Worm (Caenorhabditis elegans) whole organism, late embryonic: ENCODE measurements around the gene sago-1.

Experiments used
- C38D4.7 ChIP-seq: fragments of 200-800 bp; sonication (Bioruptor generic); optimal IDR thresholded peaks from 2 replicates; lab custom pipeline; 2018; ENCODE audit warnings: mild to moderate bottlenecking, missing genetic modification characterization, moderate library complexity, missing compliant biosample characterization
- F13H6.1 ChIP-seq: sonication (generic microtip); optimal IDR thresholded peaks from 2 replicates; lab custom pipeline; 2016; ENCODE audit warnings: missing genetic modification characterization, missing compliant biosample characterization
- K02D7.2 ChIP-seq: sonication (generic microtip); optimal IDR thresholded peaks from 2 replicates; lab custom pipeline; 2017; ENCODE audit warnings: mild to moderate bottlenecking, missing genetic modification characterization, missing compliant biosample characterization
- K09A11.1 ChIP-seq: sonication (generic microtip); optimal IDR thresholded peaks from 2 replicates; lab custom pipeline; 2017; ENCODE audit warnings: antibody characterized with exemption, mild to moderate bottlenecking, missing genetic modification characterization, missing compliant biosample characterization; ENCODE audit not compliant: insufficient read depth
- Y22D7AL.16 ChIP-seq: sonication (generic microtip); optimal IDR thresholded peaks from 2 replicates; lab custom pipeline; 2016; ENCODE audit warnings: missing genetic modification characterization, missing compliant biosample characterization
- ceh-14 ChIP-seq: sonication (generic microtip); optimal IDR thresholded peaks from 2 replicates; lab custom pipeline; 2016; ENCODE audit warnings: missing genotype, missing genetic modification characterization, missing compliant biosample characterization
- ceh-19 ChIP-seq: fragments of 200-800 bp; sonication (Bioruptor generic); optimal IDR thresholded peaks from 2 replicates; lab custom pipeline; 2018; ENCODE audit warnings: mild to moderate bottlenecking, missing genetic modification characterization, missing compliant biosample characterization
- ceh-22 ChIP-seq: sonication (generic microtip); optimal IDR thresholded peaks from 2 replicates; lab custom pipeline; 2017; ENCODE audit warnings: missing biosample characterization, missing genetic modification characterization
- ceh-24 ChIP-seq: sonication (generic microtip); optimal IDR thresholded peaks from 2 replicates; lab custom pipeline; 2016; ENCODE audit warnings: mild to moderate bottlenecking, missing genetic modification characterization, missing compliant biosample characterization
- ceh-34 ChIP-seq: sonication (generic microtip); optimal IDR thresholded peaks from 2 replicates; lab custom pipeline; 2016; ENCODE audit warnings: mild to moderate bottlenecking, missing genetic modification characterization, missing compliant biosample characterization
- ceh-48 ChIP-seq: sonication (generic microtip); optimal IDR thresholded peaks from 2 replicates; lab custom pipeline; 2016; ENCODE audit warnings: missing genetic modification characterization, inconsistent platforms, missing compliant biosample characterization
- ceh-6 ChIP-seq: fragments of 200-800 bp; sonication (Bioruptor generic); optimal IDR thresholded peaks from 2 replicates; lab custom pipeline; 2018; ENCODE audit warnings: mild to moderate bottlenecking, missing genetic modification characterization, missing compliant biosample characterization
- ceh-9 ChIP-seq: sonication (generic microtip); optimal IDR thresholded peaks from 2 replicates; lab custom pipeline; 2016; ENCODE audit warnings: mild to moderate bottlenecking, missing genetic modification characterization, inconsistent platforms, missing compliant biosample characterization
- dmd-4 ChIP-seq: sonication (generic microtip); optimal IDR thresholded peaks from 2 replicates; lab custom pipeline; 2016; ENCODE audit warnings: borderline replicate concordance, missing genetic modification characterization, missing compliant biosample characterization
- elt-2 ChIP-seq: sonication (generic microtip); optimal IDR thresholded peaks from 2 replicates; lab custom pipeline; 2016; ENCODE audit warnings: missing genetic modification reagents, missing genetic modification characterization, missing compliant biosample characterization
- elt-4 ChIP-seq: sonication (generic microtip); optimal IDR thresholded peaks from 2 replicates; lab custom pipeline; 2016; ENCODE audit warnings: missing genetic modification characterization, missing compliant biosample characterization
- fax-1 ChIP-seq: sonication (generic microtip); optimal IDR thresholded peaks from 2 replicates; lab custom pipeline; 2016; ENCODE audit warnings: missing genotype, missing genetic modification characterization, missing compliant biosample characterization
- fkh-10 ChIP-seq: fragments of 150-350 bp; optimal IDR thresholded peaks from 2 replicates; lab custom pipeline; 2014; ENCODE audit warnings: missing biosample characterization, missing genetic modification reagents, missing genetic modification characterization
- gmeb-2 ChIP-seq: sonication (generic microtip); optimal IDR thresholded peaks from 2 replicates; lab custom pipeline; 2016; ENCODE audit warnings: missing genetic modification characterization, inconsistent platforms, missing compliant biosample characterization
- hlh-13 ChIP-seq: fragments of 200-800 bp; sonication (Bioruptor generic); optimal IDR thresholded peaks from 2 replicates; lab custom pipeline; 2018; ENCODE audit warnings: mild to moderate bottlenecking, missing genetic modification characterization, missing compliant biosample characterization
- hlh-15 ChIP-seq: sonication (generic microtip); optimal IDR thresholded peaks from 2 replicates; lab custom pipeline; 2016; ENCODE audit warnings: missing genetic modification characterization, missing compliant biosample characterization
- hlh-30 ChIP-seq: sonication (generic microtip); optimal IDR thresholded peaks from 2 replicates; lab custom pipeline; 2017; ENCODE audit warnings: antibody characterized with exemption, missing genetic modification characterization, missing compliant biosample characterization; ENCODE audit not compliant: insufficient read depth
- hlh-6 ChIP-seq: sonication (generic microtip); optimal IDR thresholded peaks from 2 replicates; lab custom pipeline; 2016; ENCODE audit warnings: missing genotype, missing genetic modification characterization, missing compliant biosample characterization
- hlh-8 ChIP-seq: sonication (generic microtip); optimal IDR thresholded peaks from 2 replicates; lab custom pipeline; 2016; ENCODE audit warnings: missing genotype, missing genetic modification characterization, missing compliant biosample characterization
- lin-11 ChIP-seq: fragments of 200-800 bp; sonication (Bioruptor generic); optimal IDR thresholded peaks from 2 replicates; lab custom pipeline; 2018; ENCODE audit warnings: mild to moderate bottlenecking, missing genetic modification characterization, missing compliant biosample characterization
- mec-3 ChIP-seq: sonication (generic microtip); optimal IDR thresholded peaks from 2 replicates; lab custom pipeline; 2016; ENCODE audit warnings: borderline replicate concordance, missing genetic modification characterization, missing compliant biosample characterization
- nfya-1 ChIP-seq: sonication (generic microtip); optimal IDR thresholded peaks from 2 replicates; lab custom pipeline; 2017; ENCODE audit warnings: missing genetic modification characterization, mild to moderate bottlenecking, missing compliant biosample characterization, antibody characterized with exemption, moderate library complexity
- nhr-232 ChIP-seq: sonication (generic microtip); optimal IDR thresholded peaks from 2 replicates; lab custom pipeline; 2016; ENCODE audit warnings: missing genetic modification characterization, missing compliant biosample characterization
- npax-4 ChIP-seq: sonication (generic microtip); optimal IDR thresholded peaks from 2 replicates; lab custom pipeline; 2016; ENCODE audit warnings: missing genetic modification characterization, missing compliant biosample characterization
- pax-1 ChIP-seq: fragments of 150-350 bp; optimal IDR thresholded peaks from 2 replicates; lab custom pipeline; 2014; ENCODE audit warnings: missing biosample characterization, missing genetic modification characterization
- pqm-1 ChIP-seq: sonication (generic microtip); optimal IDR thresholded peaks from 2 replicates; lab custom pipeline; 2016; ENCODE audit warnings: missing genetic modification characterization, missing compliant biosample characterization
- ref-2 ChIP-seq: sonication (generic microtip); optimal IDR thresholded peaks from 2 replicates; lab custom pipeline; 2016; ENCODE audit warnings: missing genetic modification characterization, missing compliant biosample characterization
- sdc-2 ChIP-seq: sonication (generic microtip); optimal IDR thresholded peaks from 2 replicates; lab custom pipeline; 2016; ENCODE audit warnings: missing genotype, missing genetic modification characterization, missing compliant biosample characterization
- sox-2 ChIP-seq: fragments of 200-800 bp; sonication (Bioruptor generic); IDR thresholded peaks from 2 replicates; pipeline ENCODE4 v1.3.6; 2022; ENCODE audit warnings: missing genetic modification reagents, missing genetic modification characterization, missing compliant biosample characterization
- sox-4 ChIP-seq: sonication (generic microtip); optimal IDR thresholded peaks from 2 replicates; lab custom pipeline; 2017; ENCODE audit warnings: mild to moderate bottlenecking, missing genetic modification characterization, inconsistent platforms, missing compliant biosample characterization
- syd-9 ChIP-seq: sonication (generic microtip); optimal IDR thresholded peaks from 2 replicates; lab custom pipeline; 2016; ENCODE audit warnings: mild to moderate bottlenecking, missing genetic modification characterization, moderate library complexity, missing compliant biosample characterization
- tbx-7 ChIP-seq: sonication (generic microtip); optimal IDR thresholded peaks from 2 replicates; lab custom pipeline; 2016; ENCODE audit warnings: missing genotype, missing genetic modification characterization, missing compliant biosample characterization
- ttx-3 ChIP-seq: sonication (generic microtip); optimal IDR thresholded peaks from 2 replicates; lab custom pipeline; 2016; ENCODE audit warnings: missing genetic modification reagents, missing genetic modification characterization, missing compliant biosample characterization
- unc-3 ChIP-seq, 2 experiments: fragments of 200-800 bp in 1 of 2; sonication (Bioruptor generic) in 1 of 2; sonication (generic microtip) in 1 of 2; conservative IDR thresholded peaks in 1 of 2; optimal IDR thresholded peaks in 1 of 2; 2 replicates each; pipeline versions ENCODE4 v1.3.6 to Lab custom; 2016 to 2022; ENCODE audit warnings: missing compliant biosample characterization in 2 of 2, missing genetic modification characterization in 2 of 2, missing genetic modification reagents in 1 of 2
- unc-42 ChIP-seq: sonication (generic microtip); optimal IDR thresholded peaks from 2 replicates; lab custom pipeline; 2016; ENCODE audit warnings: missing genotype, missing genetic modification characterization, missing compliant biosample characterization
- unc-55 ChIP-seq: sonication (generic microtip); optimal IDR thresholded peaks from 2 replicates; lab custom pipeline; 2017; ENCODE audit warnings: missing biosample characterization, missing genetic modification reagents, missing genetic modification characterization
- unc-86 ChIP-seq: sonication (generic microtip); optimal IDR thresholded peaks from 2 replicates; lab custom pipeline; 2016; ENCODE audit warnings: missing genetic modification characterization, missing compliant biosample characterization
- ztf-16 ChIP-seq: sonication (generic microtip); optimal IDR thresholded peaks from 2 replicates; lab custom pipeline; 2017; ENCODE audit warnings: missing genetic modification characterization, missing compliant biosample characterization

Gene sago-1

DNA sequence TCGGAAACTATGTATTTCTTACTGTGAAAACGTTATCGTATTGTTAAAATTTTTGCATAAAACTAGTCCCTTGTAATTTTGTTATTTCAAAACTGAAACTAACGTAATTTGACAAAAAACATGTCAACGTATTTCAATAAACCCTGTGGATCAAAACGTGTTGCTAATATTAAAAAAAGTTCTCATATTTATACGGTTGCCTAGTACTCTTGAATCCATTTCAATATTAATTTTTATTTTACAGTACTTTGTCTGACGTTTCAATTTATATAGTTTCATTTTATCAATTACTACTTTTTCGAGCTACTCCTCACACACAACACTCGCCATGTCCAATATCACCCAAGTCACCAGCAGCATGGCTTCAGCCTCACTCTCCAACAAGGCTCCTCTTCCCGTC is at the start of gene sago-1:
sago-1 (plus strand) TSS at position 301 of the 400 bp plus-strand sequence.
- no peak for TF ChIP-seq ceh-48
- TF ChIP-seq F13H6.1 (tag; lab: Kevin White, UChicago) = no peak
- no peak for TF ChIP-seq tbx-7
- no peak for TF ChIP-seq elt-2 (tag; lab: Kevin White, UChicago)
- TF ChIP-seq hlh-15 = no peak
- no peak for TF ChIP-seq ceh-19 (GFP tag; lab: Kevin White, UChicago)
- TF ChIP-seq elt-4 (tag; lab: Kevin White, UChicago) = no peak
- no peak for TF ChIP-seq K02D7.2 (tag; lab: Kevin White, UChicago)
- no peak for TF ChIP-seq dmd-4 (tag; lab: Kevin White, UChicago)
- TF ChIP-seq fkh-10 (GFP tag; lab: Kevin White, UChicago) = no peak

DNA sequence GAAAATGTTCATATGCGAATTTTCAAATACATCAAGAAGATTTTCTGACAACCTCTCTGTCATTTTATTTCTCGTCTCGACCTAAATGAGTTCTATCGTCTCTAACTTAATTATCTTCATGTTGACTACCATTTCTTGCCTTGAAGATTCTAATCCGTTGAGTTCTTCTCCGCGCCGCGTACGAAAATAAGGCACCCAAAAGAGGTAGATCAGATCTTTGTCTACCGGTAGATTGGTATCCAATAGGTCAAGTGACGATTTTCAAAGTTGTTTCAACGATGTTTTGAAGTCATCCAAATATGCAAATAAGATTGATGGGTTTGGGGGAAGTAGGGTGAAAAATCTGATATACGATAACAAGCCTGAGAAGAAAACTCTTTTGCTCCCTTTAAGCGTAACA is 49.6 kb upstream of the sago-1 start:
- TF ChIP-seq nhr-232 (tag; lab: Kevin White, UChicago) (no peak), hlh-15 (no peak), syd-9 (tag; lab: Kevin White, UChicago) (no peak), unc-3 (GFP tag; conservative IDR thresholded peaks at IDR 0.05; lab: Robert Waterston, UW) (no peak), unc-3 (tag; optimal IDR thresholded peaks at IDR 0.05; lab: Kevin White, UChicago) (no peak), ztf-16 (tag; lab: Kevin White, UChicago) (no peak), ceh-34 (tag; lab: Kevin White, UChicago) (no peak), ref-2 (no peak), ceh-6 (GFP tag; lab: Kevin White, UChicago) (no peak), ceh-9 (no peak)

DNA sequence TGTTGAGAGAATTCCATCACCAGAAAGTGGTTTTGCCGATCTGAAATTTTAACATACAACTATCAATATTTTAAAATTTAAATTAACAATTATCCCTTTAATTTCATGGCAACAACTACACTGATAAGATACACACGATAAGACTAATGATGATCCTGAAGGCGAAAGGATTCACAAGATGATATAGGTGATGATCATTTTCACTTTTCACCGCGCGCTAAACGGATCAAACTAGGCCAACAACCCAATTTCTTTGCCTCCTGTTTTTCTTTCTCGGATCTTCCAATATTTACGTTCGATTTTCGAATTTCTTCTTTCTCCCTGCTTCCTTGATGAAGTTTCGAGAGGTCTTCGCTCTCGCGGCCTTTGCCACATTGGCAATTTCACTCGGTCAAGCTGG is 44.4 kb upstream of the sago-1 start, which contains the start of gene K08B12.1:
K08B12.1 (plus strand) TSS at position 229 of the 400 bp plus-strand sequence.
- TF ChIP-seq npax-4 = no peak
- no peak for TF ChIP-seq F13H6.1 (tag; lab: Kevin White, UChicago)

DNA sequence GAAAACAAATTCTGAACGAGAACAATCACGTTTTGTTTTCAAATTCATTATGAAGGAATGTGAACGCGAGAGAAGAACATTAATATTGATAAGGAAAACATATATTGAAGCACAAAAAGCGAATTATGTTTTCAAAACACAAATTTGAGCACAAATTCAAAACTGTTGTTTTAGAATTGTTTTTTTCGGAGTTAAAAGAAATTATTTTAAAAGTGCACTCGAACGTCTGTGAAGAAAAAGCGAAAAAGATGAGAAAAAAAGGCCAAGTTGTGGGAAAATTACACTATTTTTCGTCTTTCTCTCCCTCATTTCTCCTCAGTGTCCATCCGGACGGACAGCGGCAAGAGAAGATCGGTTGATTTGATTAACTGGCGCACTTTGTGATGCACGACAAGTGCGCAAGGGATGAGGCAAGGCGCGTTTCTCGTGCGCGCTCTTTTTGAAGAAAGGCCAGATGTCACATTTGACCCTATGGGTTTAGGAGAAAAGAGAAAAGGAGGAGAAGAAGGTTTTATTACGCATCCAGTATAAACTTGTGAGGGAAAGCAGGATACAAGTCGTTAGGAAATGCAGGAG is 36.2 kb upstream of the sago-1 start, which contains the start of gene mrck-1:
mrck-1 (minus strand) TSS at position 51 of the 576 bp plus-strand sequence.
- peak; percentile 95 for TF ChIP-seq ceh-14 (tag; lab: Kevin White, UChicago)
- TF ChIP-seq sox-4 (tag; lab: Kevin White, UChicago) = peak; percentile 77
- peak; percentile 87 for TF ChIP-seq K09A11.1 (tag; lab: Kevin White, UChicago)
- peak; percentile 76 for TF ChIP-seq ceh-19 (GFP tag; lab: Kevin White, UChicago)
- TF ChIP-seq pax-1 = no peak
- TF ChIP-seq unc-86 (tag; lab: Kevin White, UChicago) = peak; percentile 45
- TF ChIP-seq unc-55 (GFP tag; lab: Kevin White, UChicago) = peak; percentile 97
- TF ChIP-seq mec-3 (tag; lab: Kevin White, UChicago) = no peak
- TF ChIP-seq C38D4.7 (GFP tag; lab: Kevin White, UChicago) = peak; percentile 53
- TF ChIP-seq hlh-13 = peak; percentile 18
- peak; percentile 83 for TF ChIP-seq ztf-16 (tag; lab: Kevin White, UChicago)
- peak; percentile 64 for TF ChIP-seq ttx-3 (tag; lab: Kevin White, UChicago)
- TF ChIP-seq elt-4 (tag; lab: Kevin White, UChicago) = no peak
- peak; percentile 38 for TF ChIP-seq pqm-1 (tag; lab: Kevin White, UChicago)
- peak; percentile 40 for TF ChIP-seq npax-4
- TF ChIP-seq fax-1 (tag; lab: Kevin White, UChicago) = peak; percentile 67
- no peak for TF ChIP-seq ceh-9
- TF ChIP-seq Y22D7AL.16 = peak; percentile 51
- TF ChIP-seq lin-11 = peak; percentile 34
- TF ChIP-seq tbx-7 = peak; percentile 11
- TF ChIP-seq hlh-15 = peak; percentile 41
- peak; percentile 67 for TF ChIP-seq gmeb-2 (tag; lab: Kevin White, UChicago)
- peak; percentile 77 for TF ChIP-seq fkh-10 (GFP tag; lab: Kevin White, UChicago)
- peak; percentile 100 for TF ChIP-seq unc-42 (tag; lab: Kevin White, UChicago)
- peak; percentile 2 for TF ChIP-seq ceh-22
- TF ChIP-seq hlh-30 (tag; lab: Kevin White, UChicago) = peak; percentile 80
- peak; percentile 96 for TF ChIP-seq hlh-8
- no peak for TF ChIP-seq hlh-6 (tag; lab: Kevin White, UChicago)
- peak; percentile 59 for TF ChIP-seq nhr-232 (tag; lab: Kevin White, UChicago)
- peak; percentile 44; the same call in 1 of the 2 replicates for TF ChIP-seq sox-2 (GFP tag; lab: Robert Waterston, UW)
- peak; percentile 80 for TF ChIP-seq sdc-2
- TF ChIP-seq ceh-48 = peak; percentile 76
- TF ChIP-seq ceh-24 = peak; percentile 19
- TF ChIP-seq nfya-1 (tag; lab: Kevin White, UChicago) = peak; percentile 96
